Fruit fly (Drosophila melanogaster): ENCODE results near the gene CG7252.

DNA sequence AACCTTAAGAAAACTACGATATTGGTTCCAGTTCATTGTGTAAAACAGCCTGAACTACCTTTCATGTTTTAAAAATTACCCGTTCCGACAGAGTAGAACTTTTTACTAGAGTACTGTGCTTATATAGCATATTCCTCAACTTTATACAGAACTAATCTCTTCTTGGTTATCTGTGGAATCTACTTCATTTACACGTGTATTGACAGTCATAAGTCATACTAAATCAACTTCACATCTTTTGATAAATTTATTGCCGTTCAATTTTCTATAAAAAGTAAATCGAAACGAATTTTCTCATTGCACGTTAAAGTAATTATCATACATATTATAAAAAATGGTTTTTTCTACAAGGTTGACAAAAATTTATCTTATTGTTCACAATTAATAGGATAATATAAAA, 26.2 kb downstream of the CG7252 start, which contains the start of gene CG42397:
- TF ChIP-seq h (optimal IDR thresholded peaks at IDR 0.05) (no peak), psq (optimal IDR thresholded peaks at IDR 0.05) (no peak), ttk (optimal IDR thresholded peaks at IDR 0.05) (no peak), Myc (optimal IDR thresholded peaks at IDR 0.05) (no peak), insv (optimal IDR thresholded peaks at IDR 0.05) (no peak)
